Fruit fly (Drosophila melanogaster): ENCODE data around the gene CG11601.
A peak's percentile ranks its signal among the peaks of the same experiment; 100 is the strongest.

The CG11601 gene

dm6 chr2L:286421-286820 is 3.4 kb upstream of the CG11601 start (continued):
- TF ChIP-seq sima (GFP tag; optimal IDR thresholded peaks at IDR 0.05) (no peak), CG12769 (tag; optimal IDR thresholded peaks at IDR 0.05) (peak; percentile 92), ato (GFP tag; IDR thresholded peaks at IDR 0.05; ENCODE audit: partially characterized antibody) (no peak), Bteb2 (GFP tag; optimal IDR thresholded peaks at IDR 0.05) (peak; percentile 53), CTCF (GFP tag; optimal IDR thresholded peaks at IDR 0.05) (no peak), croc (GFP tag; conservative IDR thresholded peaks at IDR 0.05) (no peak), Pdp1 (GFP tag; optimal IDR thresholded peaks at IDR 0.05) (peak; percentile 46 to 71), CG4730 (GFP tag; IDR thresholded peaks at IDR 0.05) (peak; percentile 59; the same call in 1 of the 2 replicates), Lhr (GFP tag; optimal IDR thresholded peaks at IDR 0.05) (no peak), gt (GFP tag; IDR thresholded peaks at IDR 0.05) (no peak), unc-4 (GFP tag; IDR thresholded peaks at IDR 0.05; ENCODE audit: partially characterized antibody) (no peak), ranshi (GFP tag; IDR thresholded peaks at IDR 0.05) (peak; percentile 80), hth (optimal IDR thresholded peaks at IDR 0.05) (no peak), CG13624 (GFP tag; optimal IDR thresholded peaks at IDR 0.05) (peak; percentile 67), fd102C (GFP tag; optimal IDR thresholded peaks at IDR 0.05) (no peak), CG1647 (GFP tag; optimal IDR thresholded peaks at IDR 0.05) (peak; percentile 65), Med (GFP tag) (peak; percentile 95), CG13296 (GFP tag; optimal IDR thresholded peaks at IDR 0.05) (peak; percentile 62), exex (tag; optimal IDR thresholded peaks at IDR 0.05) (peak; percentile 50), CG7372 (GFP tag; IDR thresholded peaks at IDR 0.05) (0 out of 2 replicates have a peak, but pooled peaks have one; percentile 34), CG7839 (tag; optimal IDR thresholded peaks at IDR 0.05) (peak; percentile 73), CG9215 (GFP tag; IDR thresholded peaks at IDR 0.05) (0 out of 2 replicates have a peak, but pooled peaks have one; percentile 36), BtbVII (GFP tag; optimal IDR thresholded peaks at IDR 0.05) (peak; percentile 69), CG4854 (GFP tag; optimal IDR thresholded peaks at IDR 0.05) (peak; percentile 6), Atf3 (GFP tag; optimal IDR thresholded peaks at IDR 0.05) (no peak), HLHmδ (GFP tag; optimal IDR thresholded peaks at IDR 0.05) (peak; percentile 19), chn (GFP tag; optimal IDR thresholded peaks at IDR 0.05) (peak; percentile 47), Trl (optimal IDR thresholded peaks at IDR 0.05) (no peak), Trl (GFP tag; optimal IDR thresholded peaks at IDR 0.05) (peak; percentile 72), stwl (tag; optimal IDR thresholded peaks at IDR 0.05) (no peak), wdn (GFP tag; IDR thresholded peaks at IDR 0.05) (peak; percentile 56; the same call in 1 of the 2 replicates), Nf-YC (tag; optimal IDR thresholded peaks at IDR 0.05) (no peak), CG43689 (GFP tag; IDR thresholded peaks at IDR 0.05) (no peak), CG34376 (GFP tag; optimal IDR thresholded peaks at IDR 0.05) (peak; percentile 69), salm (tag; optimal IDR thresholded peaks at IDR 0.05) (no peak), sna (GFP tag; IDR thresholded peaks at IDR 0.05; ENCODE audit: partially characterized antibody) (no peak), fd3F (GFP tag; optimal IDR thresholded peaks at IDR 0.05) (peak; percentile 4), CG6272 (GFP tag; IDR thresholded peaks at IDR 0.05) (peak; percentile 35; the same call in 1 of the 2 replicates), ash1 (GFP tag; optimal IDR thresholded peaks at IDR 0.05) (peak; percentile 79), CG2199 (GFP tag; IDR thresholded peaks at IDR 0.05) (no peak), cg (GFP tag; optimal IDR thresholded peaks at IDR 0.05) (no peak), Usf (GFP tag; optimal IDR thresholded peaks at IDR 0.05) (peak; percentile 35), CG33557 (GFP tag; optimal IDR thresholded peaks at IDR 0.05) (no peak), CG4328 (GFP tag; optimal IDR thresholded peaks at IDR 0.05) (peak; percentile 58), CG11398 (GFP tag; optimal IDR thresholded peaks at IDR 0.05) (peak; percentile 44), esg (GFP tag; conservative IDR thresholded peaks at IDR 0.05) (peak; percentile 39; the same call in 1 of the 2 replicates), Xrp1 (GFP tag; IDR thresholded peaks at IDR 0.05) (peak; percentile 67), crc (GFP tag; optimal IDR thresholded peaks at IDR 0.05) (peak; percentile 46), CG9932 (GFP tag; IDR thresholded peaks at IDR 0.05) (peak; percentile 86), CG17568 (GFP tag; optimal IDR thresholded peaks at IDR 0.05) (peak; percentile 37), gsb-n (tag; optimal IDR thresholded peaks at IDR 0.05) (no peak), tll (GFP tag; optimal IDR thresholded peaks at IDR 0.05) (no peak)

All from whole organism, embryonic.